Fruit fly (Drosophila melanogaster): ENCODE measurements around the gene HP4.

The HP4 gene

dm6 chr3L:7938638-7939037 lies 37.3 kb downstream of the HP4 start (continued):
- no peak for TF ChIP-seq HLHmδ (GFP tag; optimal IDR thresholded peaks at IDR 0.05)
- TF ChIP-seq cg (GFP tag; optimal IDR thresholded peaks at IDR 0.05): no peak
- no peak for TF ChIP-seq cato (GFP tag; optimal IDR thresholded peaks at IDR 0.05; ENCODE audit: borderline replicate concordance)
- TF ChIP-seq az2 (GFP tag; optimal IDR thresholded peaks at IDR 0.05): no peak
- no peak for TF ChIP-seq Stat92E (GFP tag; optimal IDR thresholded peaks at IDR 0.05)
- TF ChIP-seq sr (GFP tag; IDR thresholded peaks at IDR 0.05): no peak
- no peak for TF ChIP-seq CG3281 (GFP tag; optimal IDR thresholded peaks at IDR 0.05)
- no peak for TF ChIP-seq Taf1 (GFP tag; IDR thresholded peaks at IDR 0.05)
- TF ChIP-seq exex (tag; optimal IDR thresholded peaks at IDR 0.05): peak; percentile 97
- TF ChIP-seq danr (GFP tag; IDR thresholded peaks at IDR 0.05): no peak
- TF ChIP-seq CG34422 (GFP tag; IDR thresholded peaks at IDR 0.05): no peak
- TF ChIP-seq CG14965 (GFP tag; optimal IDR thresholded peaks at IDR 0.05; ENCODE audit: borderline replicate concordance): no peak
- TF ChIP-seq wor (GFP tag; IDR thresholded peaks at IDR 0.05): no peak
- TF ChIP-seq bigmax (GFP tag; optimal IDR thresholded peaks at IDR 0.05): no peak
- TF ChIP-seq CG5180 (GFP tag; optimal IDR thresholded peaks at IDR 0.05): no peak
- TF ChIP-seq unc-4 (GFP tag; IDR thresholded peaks at IDR 0.05; ENCODE audit: partially characterized antibody): no peak
- no peak for TF ChIP-seq CG3995 (GFP tag; optimal IDR thresholded peaks at IDR 0.05)
- TF ChIP-seq slbo (GFP tag; IDR thresholded peaks at IDR 0.05): no peak
- no peak for TF ChIP-seq YL-1 (GFP tag; optimal IDR thresholded peaks at IDR 0.05)
- no peak for TF ChIP-seq CG3163 (GFP tag; optimal IDR thresholded peaks at IDR 0.05)
- TF ChIP-seq Rx (GFP tag; IDR thresholded peaks at IDR 0.05): no peak
- TF ChIP-seq NFAT (GFP tag; IDR thresholded peaks at IDR 0.05): no peak
- no peak for TF ChIP-seq CG14050 (GFP tag; IDR thresholded peaks at IDR 0.05)

DNA sequence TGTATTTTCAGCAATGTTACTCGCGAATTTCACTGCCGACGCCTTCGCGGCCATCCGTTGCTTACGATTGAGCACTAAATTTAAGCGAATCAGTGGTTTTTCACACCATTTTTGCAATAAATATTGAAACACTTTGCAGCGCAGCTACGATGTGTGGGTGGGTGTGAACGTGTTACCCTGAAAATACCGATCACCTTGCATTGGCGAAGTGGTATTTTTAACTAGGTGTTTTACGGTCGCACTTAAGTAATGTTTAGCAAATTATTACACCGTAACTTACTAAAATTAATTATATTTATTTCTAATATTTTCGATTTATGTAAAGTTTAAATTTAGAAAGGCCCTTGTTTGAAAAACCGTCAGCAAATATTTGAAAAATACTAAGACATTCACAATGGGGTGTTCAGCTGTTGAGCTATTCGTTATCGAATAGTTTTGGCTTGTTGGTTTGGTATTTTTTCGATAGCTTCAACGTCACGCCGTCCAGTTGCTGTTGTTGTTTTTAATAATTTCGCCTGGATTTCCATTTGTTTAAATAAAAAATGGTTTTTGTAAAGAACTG lies 39.9 kb downstream of the HP4 start, which contains the start of the genes syd and Srp9:
Gene syd, minus strand, starts transcription at position 188 of the 562 bp plus-strand sequence.
Gene Srp9, plus strand, starts transcription at position 441 of the 562 bp plus-strand sequence.
- TF ChIP-seq BtbVII (GFP tag; optimal IDR thresholded peaks at IDR 0.05): no peak
- TF ChIP-seq CG7928 (GFP tag; optimal IDR thresholded peaks at IDR 0.05): no peak
- no peak for TF ChIP-seq CG8359 (GFP tag; optimal IDR thresholded peaks at IDR 0.05; ENCODE audit: borderline replicate concordance)
- no peak for TF ChIP-seq Dbx (GFP tag; IDR thresholded peaks at IDR 0.05)
- no peak for TF ChIP-seq stc (GFP tag; IDR thresholded peaks at IDR 0.05)
- TF ChIP-seq CG14050 (GFP tag; IDR thresholded peaks at IDR 0.05): no peak
- no peak for TF ChIP-seq fd64A (GFP tag; optimal IDR thresholded peaks at IDR 0.05)
- no peak for TF ChIP-seq p53 (GFP tag; optimal IDR thresholded peaks at IDR 0.05)
- TF ChIP-seq Sin3A (optimal IDR thresholded peaks at IDR 0.05): peak; percentile 53
- no peak for TF ChIP-seq Antp (GFP tag; optimal IDR thresholded peaks at IDR 0.05)
- TF ChIP-seq gfzf (GFP tag; optimal IDR thresholded peaks at IDR 0.05): peak; percentile 75
- TF ChIP-seq CG5953 (GFP tag; IDR thresholded peaks at IDR 0.05): no peak
- no peak for TF ChIP-seq CG1603 (tag; optimal IDR thresholded peaks at IDR 0.05)
- peak; percentile 54 for TF ChIP-seq CG13287 (GFP tag; IDR thresholded peaks at IDR 0.05; ENCODE audit: partially characterized antibody)
- no peak for TF ChIP-seq Neu2 (GFP tag; optimal IDR thresholded peaks at IDR 0.05; ENCODE audit: borderline replicate concordance)
- no peak for TF ChIP-seq CTCF (GFP tag; optimal IDR thresholded peaks at IDR 0.05)
- no peak for TF ChIP-seq NC2β (GFP tag; optimal IDR thresholded peaks at IDR 0.05)
- no peak for TF ChIP-seq Sox100B (GFP tag; optimal IDR thresholded peaks at IDR 0.05)
- TF ChIP-seq CG5180 (GFP tag; optimal IDR thresholded peaks at IDR 0.05): no peak
- TF ChIP-seq chn (GFP tag; optimal IDR thresholded peaks at IDR 0.05): no peak
- no peak for TF ChIP-seq CG18262 (tag; optimal IDR thresholded peaks at IDR 0.05)
- peak; percentile 23; the same call in 1 of the 2 replicates for TF ChIP-seq E2f2 (GFP tag; IDR thresholded peaks at IDR 0.05)
- TF ChIP-seq CG11695 (GFP tag; IDR thresholded peaks at IDR 0.05): no peak
- TF ChIP-seq CG15514 (GFP tag; optimal IDR thresholded peaks at IDR 0.05): peak; percentile 45
- no peak for TF ChIP-seq chinmo (GFP tag; IDR thresholded peaks at IDR 0.05; ENCODE audit: partially characterized antibody)
- no peak for TF ChIP-seq gcm (GFP tag; optimal IDR thresholded peaks at IDR 0.05)
- no peak for TF ChIP-seq HmgD (GFP tag; optimal IDR thresholded peaks at IDR 0.05)
- TF ChIP-seq Ada2b (GFP tag; IDR thresholded peaks at IDR 0.05): no peak
- TF ChIP-seq CG9797 (GFP tag; optimal IDR thresholded peaks at IDR 0.05): peak; percentile 81
- TF ChIP-seq Rfx (GFP tag; IDR thresholded peaks at IDR 0.05): no peak
- TF ChIP-seq CG6272 (GFP tag; IDR thresholded peaks at IDR 0.05): no peak

Data from whole organism, embryonic.